Fruit fly (Drosophila melanogaster) whole organism, prepupa: ENCODE results near the gene CG42714.

Experiments
- Blimp-1 ChIP-seq: fragments of 200-800 bp; sonication (Bioruptor generic); optimal IDR thresholded peaks from 3 replicates; lab custom pipeline; 2017; ENCODE audit warnings: missing biosample characterization, missing genetic modification characterization, mild to moderate bottlenecking, moderate library complexity, missing genetic modification reagents
- CG10631 ChIP-seq: fragments of 200-800 bp; sonication (Bioruptor generic); optimal IDR thresholded peaks from 2 replicates; lab custom pipeline; 2016; ENCODE audit warnings: missing biosample characterization, missing genetic modification characterization
- CG10669 ChIP-seq: fragments of 200-800 bp; sonication (Bioruptor generic); optimal IDR thresholded peaks from 3 replicates; lab custom pipeline; 2018; ENCODE audit warnings: missing biosample characterization, mild to moderate bottlenecking, missing genetic modification characterization, moderate library complexity
- CG11762 ChIP-seq: fragments of 200-800 bp; sonication (Bioruptor generic); optimal IDR thresholded peaks from 3 replicates; lab custom pipeline; 2016; ENCODE audit warnings: missing biosample characterization, missing genetic modification characterization; ENCODE audit not compliant: insufficient read depth
- CG11902 ChIP-seq: fragments of 200-800 bp; sonication (Bioruptor generic); optimal IDR thresholded peaks from 3 replicates; lab custom pipeline; 2016; ENCODE audit warnings: missing biosample characterization, missing genetic modification characterization
- CG15336 ChIP-seq: fragments of 200-800 bp; sonication (Bioruptor generic); IDR thresholded peaks from 2 replicates; pipeline ENCODE4 v1.3.6; 2022; ENCODE audit warnings: missing biosample characterization, missing genetic modification characterization
- CG1621 ChIP-seq: fragments of 200-800 bp; sonication (Bioruptor generic); optimal IDR thresholded peaks from 3 replicates; lab custom pipeline; 2018; ENCODE audit warnings: missing biosample characterization, mild to moderate bottlenecking, missing genetic modification characterization
- CG16779 ChIP-seq: fragments of 200-800 bp; sonication (Bioruptor generic); optimal IDR thresholded peaks from 3 replicates; lab custom pipeline; 2017; ENCODE audit warnings: missing biosample characterization, mild to moderate bottlenecking, missing genetic modification characterization
- CG3032 ChIP-seq: fragments of 200-800 bp; optimal IDR thresholded peaks from 2 replicates; lab custom pipeline; 2019; ENCODE audit warnings: missing biosample characterization, mild to moderate bottlenecking, missing genetic modification characterization, moderate library complexity
- CG3919 ChIP-seq: fragments of 200-800 bp; sonication (Bioruptor generic); optimal IDR thresholded peaks from 3 replicates; lab custom pipeline; 2016; ENCODE audit warnings: missing biosample characterization, missing genetic modification characterization
- CG6163 ChIP-seq: fragments of 200-800 bp; sonication (Bioruptor generic); IDR thresholded peaks from 3 replicates; pipeline ENCODE4 v1.3.6; 2022; ENCODE audit warnings: missing biosample characterization, missing genetic modification characterization
- CG6276 ChIP-seq: fragments of 200-800 bp; sonication (Bioruptor generic); optimal IDR thresholded peaks from 2 replicates; lab custom pipeline; 2017; ENCODE audit warnings: missing biosample characterization, mild to moderate bottlenecking, missing genetic modification characterization
- CG6808 ChIP-seq: fragments of 200-800 bp; sonication (Bioruptor generic); optimal IDR thresholded peaks from 3 replicates; lab custom pipeline; 2017; ENCODE audit warnings: missing biosample characterization, missing genetic modification characterization, mild to moderate bottlenecking, moderate library complexity, missing genetic modification reagents
- CG6854 ChIP-seq: fragments of 200-800 bp; sonication (Bioruptor generic); optimal IDR thresholded peaks from 2 replicates; lab custom pipeline; 2017; ENCODE audit warnings: missing biosample characterization, mild to moderate bottlenecking, missing genetic modification characterization
- CG7368 ChIP-seq: fragments of 200-800 bp; sonication (Bioruptor generic); optimal IDR thresholded peaks from 3 replicates; lab custom pipeline; 2016; ENCODE audit warnings: missing biosample characterization, missing genetic modification characterization
- CG8119 ChIP-seq: fragments of 200-800 bp; sonication (Bioruptor generic); IDR thresholded peaks from 3 replicates; pipeline ENCODE4 v1.3.6; 2022; ENCODE audit warnings: missing biosample characterization, missing genetic modification characterization
- CG8632 ChIP-seq: fragments of 200-800 bp; sonication (Bioruptor generic); optimal IDR thresholded peaks from 3 replicates; lab custom pipeline; 2016; ENCODE audit warnings: missing biosample characterization, missing genetic modification characterization
- CG9139 ChIP-seq: fragments of 200-800 bp; sonication (Bioruptor generic); optimal IDR thresholded peaks from 3 replicates; lab custom pipeline; 2017; ENCODE audit warnings: missing biosample characterization, mild to moderate bottlenecking, missing genetic modification characterization
- Eip75B ChIP-seq: fragments of 200-800 bp; sonication (Bioruptor generic); optimal IDR thresholded peaks from 3 replicates; lab custom pipeline; 2016; ENCODE audit warnings: missing biosample characterization, missing genetic modification characterization
- Eip78C ChIP-seq: fragments of 200-800 bp; sonication (Bioruptor generic); peaks from one replicate; lab custom pipeline; 2016; ENCODE audit warnings: missing biosample characterization, missing genetic modification characterization
- Eip93F ChIP-seq: fragments of 200-800 bp; sonication (Bioruptor generic); optimal IDR thresholded peaks from 2 replicates; lab custom pipeline; 2016; ENCODE audit warnings: missing biosample characterization, mild to moderate bottlenecking, missing genetic modification characterization
- Ets21C ChIP-seq: fragments of 200-800 bp; sonication (Bioruptor generic); optimal IDR thresholded peaks from 3 replicates; lab custom pipeline; 2016; ENCODE audit warnings: missing biosample characterization, missing genetic modification characterization
- Gug ChIP-seq: fragments of 200-800 bp; sonication (Bioruptor generic); IDR thresholded peaks from 2 replicates; pipeline ENCODE4 v1.3.6; 2022; ENCODE audit warnings: missing biosample characterization, missing genetic modification characterization
- Hr39 ChIP-seq: fragments of 200-800 bp; sonication (Bioruptor generic); optimal IDR thresholded peaks from 2 replicates; lab custom pipeline; 2016; ENCODE audit warnings: missing biosample characterization, missing genetic modification characterization
- Hr4 ChIP-seq: fragments of 200-800 bp; sonication (Bioruptor generic); optimal IDR thresholded peaks from 3 replicates; lab custom pipeline; 2016; ENCODE audit warnings: missing biosample characterization, missing genetic modification characterization
- Lpt ChIP-seq: fragments of 200-800 bp; sonication (Bioruptor generic); optimal IDR thresholded peaks from 3 replicates; lab custom pipeline; 2016; ENCODE audit warnings: missing biosample characterization, missing genetic modification characterization
- Met ChIP-seq: fragments of 200-800 bp; sonication (Bioruptor generic); optimal IDR thresholded peaks from 3 replicates; lab custom pipeline; 2016; ENCODE audit warnings: missing biosample characterization, missing genetic modification characterization
- OdsH ChIP-seq: fragments of 200-800 bp; sonication (Bioruptor generic); optimal IDR thresholded peaks from 3 replicates; lab custom pipeline; 2016; ENCODE audit warnings: missing biosample characterization, missing genetic modification characterization
- Smox ChIP-seq: fragments of 200-800 bp; sonication (Bioruptor generic); optimal IDR thresholded peaks from 3 replicates; lab custom pipeline; 2016; ENCODE audit warnings: missing biosample characterization, missing genetic modification characterization
- Sox102F ChIP-seq: fragments of 200-800 bp; sonication (Bioruptor generic); optimal IDR thresholded peaks from 2 replicates; lab custom pipeline; 2016; ENCODE audit warnings: missing biosample characterization, mild to moderate bottlenecking, missing genetic modification characterization
- Sox14 ChIP-seq: fragments of 200-800 bp; sonication (Bioruptor generic); optimal IDR thresholded peaks from 3 replicates; lab custom pipeline; 2016; ENCODE audit warnings: missing biosample characterization, missing genetic modification characterization
- Sox15 ChIP-seq: fragments of 200-800 bp; sonication (Bioruptor generic); optimal IDR thresholded peaks from 3 replicates; lab custom pipeline; 2016; ENCODE audit warnings: missing biosample characterization, missing genetic modification characterization
- achi ChIP-seq: fragments of 200-800 bp; sonication (Bioruptor generic); optimal IDR thresholded peaks from 3 replicates; lab custom pipeline; 2016; ENCODE audit warnings: missing biosample characterization, missing genetic modification characterization
- acj6 ChIP-seq: fragments of 200-800 bp; sonication (Bioruptor generic); optimal IDR thresholded peaks from 3 replicates; lab custom pipeline; 2016; ENCODE audit warnings: missing biosample characterization, missing genetic modification characterization
- cyc ChIP-seq: fragments of 200-800 bp; sonication (Bioruptor generic); optimal IDR thresholded peaks from 3 replicates; lab custom pipeline; 2016; ENCODE audit warnings: missing biosample characterization, missing genetic modification characterization
- dac ChIP-seq: fragments of 200-800 bp; sonication (Bioruptor generic); optimal IDR thresholded peaks from 2 replicates; lab custom pipeline; 2017; ENCODE audit warnings: missing biosample characterization, mild to moderate bottlenecking, missing genetic modification characterization
- dsx ChIP-seq: fragments of 200-800 bp; optimal IDR thresholded peaks from 3 replicates; lab custom pipeline; 2019; ENCODE audit warnings: missing biosample characterization, mild to moderate bottlenecking, missing genetic modification characterization, moderate library complexity; ENCODE audit not compliant: poor library complexity, severe bottlenecking
- eg ChIP-seq: fragments of 200-800 bp; sonication (Bioruptor generic); IDR thresholded peaks from 3 replicates; pipeline ENCODE4 v1.3.6; 2022; ENCODE audit warnings: missing biosample characterization, missing genetic modification characterization
- fd59A ChIP-seq: fragments of 200-800 bp; sonication (Bioruptor generic); optimal IDR thresholded peaks from 2 replicates; lab custom pipeline; 2017; ENCODE audit warnings: missing biosample characterization, mild to moderate bottlenecking, missing genetic modification characterization, missing genetic modification reagents
- fd85E ChIP-seq: fragments of 200-800 bp; sonication (Bioruptor generic); optimal IDR thresholded peaks from 3 replicates; lab custom pipeline; 2016; ENCODE audit warnings: missing biosample characterization, missing genetic modification characterization
- fkh ChIP-seq: fragments of 200-800 bp; sonication (Bioruptor generic); optimal IDR thresholded peaks from 3 replicates; lab custom pipeline; 2017; ENCODE audit warnings: missing biosample characterization, mild to moderate bottlenecking, missing genetic modification characterization, moderate library complexity
- lz ChIP-seq: fragments of 200-800 bp; sonication (Bioruptor generic); optimal IDR thresholded peaks from 3 replicates; lab custom pipeline; 2016; ENCODE audit warnings: missing biosample characterization, missing genetic modification characterization
- net ChIP-seq: fragments of 200-800 bp; sonication (Bioruptor generic); optimal IDR thresholded peaks from 3 replicates; lab custom pipeline; 2016; ENCODE audit warnings: missing biosample characterization, missing genetic modification characterization
- pdm3 ChIP-seq: fragments of 200-800 bp; sonication (Bioruptor generic); optimal IDR thresholded peaks from 3 replicates; lab custom pipeline; 2016; ENCODE audit warnings: missing biosample characterization, missing genetic modification characterization
- ss ChIP-seq, 2 experiments: fragments of 200-800 bp; sonication (Bioruptor generic); optimal IDR thresholded peaks; 2 replicates in 1 of 2; 3 replicates in 1 of 2; lab custom pipeline; 2017 to 2018; ENCODE audit warnings: mild to moderate bottlenecking in 2 of 2, missing biosample characterization in 2 of 2, missing genetic modification characterization in 2 of 2, moderate library complexity in 1 of 2
- svp ChIP-seq: fragments of 200-800 bp; sonication (Bioruptor generic); peaks from one replicate; lab custom pipeline; 2016; ENCODE audit warnings: missing biosample characterization, missing genetic modification characterization
- topi ChIP-seq: fragments of 200-800 bp; sonication (Bioruptor generic); optimal IDR thresholded peaks from 3 replicates; lab custom pipeline; 2016; ENCODE audit warnings: missing biosample characterization, missing genetic modification characterization

Gene CG42714

DNA sequence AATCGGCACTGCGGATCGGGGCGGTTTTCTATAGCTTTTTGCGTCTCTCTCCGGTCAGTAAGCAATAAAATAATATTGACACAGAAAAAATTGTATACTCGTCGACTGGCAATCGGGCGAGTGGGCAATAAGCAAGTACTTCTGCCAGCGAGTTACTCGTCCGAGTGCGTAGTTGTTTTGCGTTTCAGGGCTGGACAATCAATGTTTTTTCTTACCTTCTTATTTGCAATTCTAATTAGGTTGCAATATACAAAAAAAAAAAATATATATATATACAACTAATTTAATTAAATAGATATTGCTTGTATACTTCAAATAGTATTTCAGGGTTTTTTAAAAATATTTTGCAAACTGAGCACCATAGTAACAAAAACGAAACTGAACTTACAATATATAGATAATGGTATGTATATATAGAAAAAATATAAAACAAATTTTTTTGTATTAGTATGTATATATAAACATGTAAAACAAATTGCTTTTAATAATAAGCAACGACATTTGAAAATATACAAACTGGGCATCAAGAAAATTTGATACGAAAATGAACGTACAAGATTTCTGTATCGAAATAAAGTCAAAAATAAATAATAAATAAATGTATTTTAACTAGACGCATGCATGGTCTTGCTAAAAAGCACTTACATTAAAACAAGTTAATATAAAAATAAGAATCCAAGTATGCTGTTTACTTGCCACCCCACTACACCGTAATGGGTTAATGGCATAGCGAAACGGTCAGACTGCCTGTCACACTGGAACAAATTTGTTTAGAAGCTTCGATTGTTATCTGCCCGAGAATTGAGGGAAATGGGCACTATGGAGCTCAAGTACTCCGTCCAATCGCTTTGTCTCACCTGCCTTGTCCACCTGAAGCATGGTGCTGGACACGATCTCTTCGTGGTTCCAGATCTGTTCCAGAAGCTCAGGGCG lies 44.6 kb downstream of the CG42714 start, which contains the start of the genes D19A and CG7386 (continued):
- TF ChIP-seq Lpt (peak; percentile 10), CG10669 (no peak), CG10631 (GFP tag; lab: Kevin White, UChicago) (peak; percentile 58), fkh (GFP tag; lab: Kevin White, UChicago) (peak; percentile 89), Hr4 (GFP tag; lab: Kevin White, UChicago) (peak; percentile 49), fd59A (GFP tag; lab: Kevin White, UChicago) (peak; percentile 1), Hr39 (peak; percentile 71), CG3032 (peak; percentile 42), CG7368 (GFP tag; lab: Kevin White, UChicago) (no peak), CG11902 (peak; percentile 26), lz (GFP tag; lab: Kevin White, UChicago) (peak; percentile 56), svp (peak; percentile 89), Eip78C (GFP tag; lab: Kevin White, UChicago) (peak; percentile 61), CG3919 (GFP tag; lab: Kevin White, UChicago) (peak; percentile 48), Sox15 (peak; percentile 20), topi (GFP tag; lab: Kevin White, UChicago) (peak; percentile 50), ss (GFP tag; optimal IDR thresholded peaks at IDR 0.05; lab: Kevin White, UChicago) (peak; percentile 17 to 35), Eip75B (no peak), dac (GFP tag; lab: Kevin White, UChicago) (no peak), acj6 (GFP tag; lab: Kevin White, UChicago) (peak; percentile 42), CG1621 (peak; percentile 21), CG6163 (GFP tag; lab: Robert Waterston, UW) (peak; percentile 66), achi (GFP tag; lab: Kevin White, UChicago) (peak; percentile 56), CG6854 (no peak), CG8119 (GFP tag; lab: Robert Waterston, UW) (peak; percentile 25; the same call in 1 of the 3 replicates), cyc (GFP tag; lab: Kevin White, UChicago) (peak; percentile 46), fd85E (no peak), Sox14 (GFP tag; lab: Kevin White, UChicago) (peak; percentile 50), dsx (GFP tag; lab: Kevin White, UChicago) (peak; percentile 19), CG8632 (GFP tag; lab: Kevin White, UChicago) (peak; percentile 32), Sox102F (GFP tag; lab: Kevin White, UChicago) (no peak), Gug (GFP tag; lab: Robert Waterston, UW) (peak; percentile 42), net (GFP tag; lab: Kevin White, UChicago) (no peak)

DNA sequence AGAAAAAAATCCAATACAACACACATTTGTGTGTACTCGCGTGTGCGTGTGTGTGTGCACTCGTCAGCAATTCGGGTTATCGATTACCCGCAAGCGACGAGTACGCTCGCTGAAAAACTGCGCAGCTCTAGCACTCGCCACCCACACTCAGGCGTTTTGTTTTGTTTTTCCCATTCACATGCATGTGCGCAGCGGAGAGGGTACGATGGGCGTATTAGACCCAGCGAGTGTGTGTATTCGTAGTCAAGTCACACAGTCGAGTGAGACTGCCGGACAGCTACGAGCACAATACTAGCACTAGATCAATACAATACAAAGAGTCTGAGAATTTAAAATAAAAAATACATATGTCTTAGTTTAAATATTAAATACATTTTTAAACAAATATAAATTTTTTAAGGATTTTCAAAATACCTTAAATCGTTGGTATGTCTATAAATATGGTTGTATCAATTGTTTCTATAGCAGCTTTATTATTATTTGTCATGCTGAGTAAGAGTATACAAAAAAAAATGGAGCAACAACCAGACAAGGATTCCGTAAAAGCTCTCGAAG lies 48.9 kb downstream of the CG42714 start, which contains the start of the genes D19B and CG43293:
TSS of gene D19B (minus strand) at position 37 of the 555 bp plus-strand sequence.
TSS of gene CG43293 (plus strand) at position 306 of the 555 bp plus-strand sequence.
- peak; percentile 86 for TF ChIP-seq pdm3 (GFP tag; lab: Kevin White, UChicago)
- TF ChIP-seq eg (GFP tag; lab: Robert Waterston, UW), result peak; percentile 92
- TF ChIP-seq CG15336, result peak; percentile 91
- peak; percentile 83 for TF ChIP-seq topi (GFP tag; lab: Kevin White, UChicago)
- peak; percentile 91 for TF ChIP-seq OdsH (GFP tag; lab: Kevin White, UChicago)
- TF ChIP-seq dsx (GFP tag; lab: Kevin White, UChicago), result peak; percentile 77
- TF ChIP-seq fd59A (GFP tag; lab: Kevin White, UChicago), result peak; percentile 71
- peak; percentile 80 for TF ChIP-seq Eip93F (GFP tag; lab: Kevin White, UChicago)
- peak; percentile 88 for TF ChIP-seq Sox14 (GFP tag; lab: Kevin White, UChicago)
- peak; percentile 36 for TF ChIP-seq CG6276 (GFP tag; lab: Kevin White, UChicago)
- peak; percentile 85 for TF ChIP-seq Met (GFP tag; lab: Kevin White, UChicago)
- peak; percentile 76 for TF ChIP-seq CG6808
- TF ChIP-seq Hr39, result peak; percentile 85
- TF ChIP-seq Blimp-1 (GFP tag; lab: Kevin White, UChicago), result no peak
- peak; percentile 85 for TF ChIP-seq dac (GFP tag; lab: Kevin White, UChicago)
- peak; percentile 69 for TF ChIP-seq CG11762 (GFP tag; lab: Kevin White, UChicago)
- no peak for TF ChIP-seq ss (GFP tag; optimal IDR thresholded peaks at IDR 0.05; lab: Kevin White, UChicago)
- TF ChIP-seq Ets21C (GFP tag; lab: Kevin White, UChicago), result peak; percentile 74
- TF ChIP-seq svp, result peak; percentile 92
- TF ChIP-seq CG16779 (tag; lab: Kevin White, UChicago), result peak; percentile 81
- TF ChIP-seq Smox (GFP tag; lab: Kevin White, UChicago), result peak; percentile 83
- peak; percentile 93 for TF ChIP-seq CG3919 (GFP tag; lab: Kevin White, UChicago)
- TF ChIP-seq CG9139 (GFP tag; lab: Kevin White, UChicago), result peak; percentile 69
- TF ChIP-seq cyc (GFP tag; lab: Kevin White, UChicago), result peak; percentile 84
- TF ChIP-seq Sox102F (GFP tag; lab: Kevin White, UChicago), result peak; percentile 88
